Worm (Caenorhabditis elegans): Measurements from ENCODE around the gene K12H6.10.

K12H6.10 gene

DNA sequence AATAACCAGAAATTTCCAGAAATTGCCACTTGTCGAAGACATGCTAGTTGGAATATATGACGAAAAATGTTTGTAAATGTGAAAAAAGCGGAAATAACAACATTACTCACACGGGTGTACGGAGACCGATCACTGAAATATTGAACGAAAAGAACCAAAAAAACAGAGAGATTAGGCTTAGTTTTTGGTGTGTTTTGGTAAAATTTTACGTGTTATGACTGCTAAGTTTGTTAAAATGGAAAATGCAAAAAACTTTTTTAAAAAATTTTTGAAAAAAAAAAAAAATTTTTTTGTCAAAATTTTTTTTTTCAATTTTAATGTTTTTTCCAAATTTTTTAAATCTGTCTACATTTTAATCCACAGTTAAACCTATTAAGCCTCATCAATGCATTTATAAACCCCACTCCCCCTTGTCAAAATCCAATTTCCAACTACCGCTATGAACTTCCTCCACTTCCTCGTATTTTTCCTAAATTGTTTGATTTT, at the start of gene K12H6.10, which contains the start of gene fut-4:
Gene K12H6.10, plus strand, starts transcription at position 436 of the 486 bp plus-strand sequence.
Gene fut-4, minus strand, starts transcription at position 101 of the 486 bp plus-strand sequence.
- no peak for TF ChIP-seq W03F9.2 (tag; optimal IDR thresholded peaks at IDR 0.05)
- no peak for TF ChIP-seq him-1 (tag; optimal IDR thresholded peaks at IDR 0.05)
- no peak for TF ChIP-seq dao-5 (tag; optimal IDR thresholded peaks at IDR 0.05)

- TF ChIP-seq W03F9.2 (tag; optimal IDR thresholded peaks at IDR 0.05) (no peak), dao-5 (tag; optimal IDR thresholded peaks at IDR 0.05) (no peak), him-1 (tag; optimal IDR thresholded peaks at IDR 0.05) (no peak)
Measured at ce11 chrII:2773534-2773933, 49.1 kb upstream of the K12H6.10 start, which contains the start of gene sdz-9. Gene sdz-9 (minus strand): TSS chrII:2773634.

- TF ChIP-seq W03F9.2 (tag; optimal IDR thresholded peaks at IDR 0.05): no peak
- TF ChIP-seq him-1 (tag; optimal IDR thresholded peaks at IDR 0.05): no peak
- no peak for TF ChIP-seq dao-5 (tag; optimal IDR thresholded peaks at IDR 0.05)
Measured at ce11 chrII:2774904-2775303, 47.8 kb upstream of the K12H6.10 start, which contains the start of gene fbxb-111. Gene fbxb-111 (minus strand): TSS chrII:2775004.

DNA sequence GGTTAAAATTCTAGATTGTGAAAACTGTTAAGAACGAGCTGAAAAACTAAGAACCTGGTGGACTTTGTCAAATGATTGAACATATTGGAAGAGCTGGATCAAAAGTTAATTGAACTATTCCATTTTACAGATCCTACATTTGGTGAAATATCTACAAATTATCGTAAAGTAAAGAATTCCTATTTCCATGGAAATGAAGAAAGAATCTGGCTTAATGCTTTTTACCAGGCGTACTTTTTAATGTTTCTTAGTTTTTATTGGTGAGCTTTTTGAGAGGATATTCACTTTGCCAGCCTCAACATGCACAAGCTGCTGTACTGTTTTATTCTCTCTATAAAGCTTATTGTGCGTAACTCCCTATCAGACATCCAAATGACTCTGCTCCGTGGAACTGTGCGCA, 44.8 kb upstream of the K12H6.10 start, which contains the start of gene F08D12.4:
Gene F08D12.4, plus strand, starts transcription at position 301 of the 400 bp plus-strand sequence.
- no peak for TF ChIP-seq W03F9.2 (tag; optimal IDR thresholded peaks at IDR 0.05)
- TF ChIP-seq him-1 (tag; optimal IDR thresholded peaks at IDR 0.05): no peak
- TF ChIP-seq dao-5 (tag; optimal IDR thresholded peaks at IDR 0.05): no peak

ce11 chrII:2779253-2779652, 43.4 kb upstream of the K12H6.10 start, which contains the start of gene F08D12.3:
Gene F08D12.3 (plus strand): TSS chrII:2779553.
- TF ChIP-seq W03F9.2 (tag; optimal IDR thresholded peaks at IDR 0.05) (no peak), him-1 (tag; optimal IDR thresholded peaks at IDR 0.05) (no peak), dao-5 (tag; optimal IDR thresholded peaks at IDR 0.05) (no peak)

DNA sequence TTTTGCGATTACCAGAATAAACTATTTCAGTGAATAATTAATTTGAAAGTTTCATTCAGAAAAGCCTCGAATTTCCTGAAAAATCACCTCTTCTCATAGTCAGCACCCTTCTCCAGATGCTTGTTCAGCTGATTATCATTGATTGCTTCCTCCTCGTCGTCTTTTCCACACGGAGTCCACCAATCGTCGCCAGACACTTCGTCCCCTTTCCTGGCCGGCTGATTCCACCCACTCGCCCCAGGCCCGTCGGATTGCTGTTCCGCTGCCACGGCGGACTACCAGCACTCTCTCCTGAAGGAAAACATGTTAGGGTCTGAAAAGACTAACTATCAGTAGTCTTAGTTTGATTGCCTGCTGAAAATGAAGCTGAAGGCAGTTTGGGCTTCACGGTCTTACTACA, 41.9 kb upstream of the K12H6.10 start:
- TF ChIP-seq him-1 (tag; optimal IDR thresholded peaks at IDR 0.05) (no peak), dao-5 (tag; optimal IDR thresholded peaks at IDR 0.05) (no peak), W03F9.2 (tag; optimal IDR thresholded peaks at IDR 0.05) (no peak)

- TF ChIP-seq dao-5 (tag; optimal IDR thresholded peaks at IDR 0.05) (no peak), him-1 (tag; optimal IDR thresholded peaks at IDR 0.05) (no peak), W03F9.2 (tag; optimal IDR thresholded peaks at IDR 0.05) (no peak)
Measured at ce11 chrII:2781355-2781754, 41.3 kb upstream of the K12H6.10 start, which contains the start of gene F08D12.2. Gene F08D12.2 (plus strand): TSS chrII:2781655.

ce11 chrII:2783380-2783779, 39.3 kb upstream of the K12H6.10 start:
- TF ChIP-seq dao-5 (tag; optimal IDR thresholded peaks at IDR 0.05): no peak
- no peak for TF ChIP-seq him-1 (tag; optimal IDR thresholded peaks at IDR 0.05)
- no peak for TF ChIP-seq W03F9.2 (tag; optimal IDR thresholded peaks at IDR 0.05)

ce11 chrII:2785787-2786186, 36.9 kb upstream of the K12H6.10 start:
- no peak for TF ChIP-seq W03F9.2 (tag; optimal IDR thresholded peaks at IDR 0.05)
- TF ChIP-seq him-1 (tag; optimal IDR thresholded peaks at IDR 0.05): no peak
- TF ChIP-seq dao-5 (tag; optimal IDR thresholded peaks at IDR 0.05): no peak

- TF ChIP-seq him-1 (tag; optimal IDR thresholded peaks at IDR 0.05) (no peak), W03F9.2 (tag; optimal IDR thresholded peaks at IDR 0.05) (no peak), dao-5 (tag; optimal IDR thresholded peaks at IDR 0.05) (no peak)
Measured at ce11 chrII:2787031-2787512, 35.6 kb upstream of the K12H6.10 start, which contains the start of the genes F08D12.12 and srpa-72. Gene F08D12.12 (minus strand): TSS chrII:2787081. Gene srpa-72 (plus strand): TSS chrII:2787481.

DNA sequence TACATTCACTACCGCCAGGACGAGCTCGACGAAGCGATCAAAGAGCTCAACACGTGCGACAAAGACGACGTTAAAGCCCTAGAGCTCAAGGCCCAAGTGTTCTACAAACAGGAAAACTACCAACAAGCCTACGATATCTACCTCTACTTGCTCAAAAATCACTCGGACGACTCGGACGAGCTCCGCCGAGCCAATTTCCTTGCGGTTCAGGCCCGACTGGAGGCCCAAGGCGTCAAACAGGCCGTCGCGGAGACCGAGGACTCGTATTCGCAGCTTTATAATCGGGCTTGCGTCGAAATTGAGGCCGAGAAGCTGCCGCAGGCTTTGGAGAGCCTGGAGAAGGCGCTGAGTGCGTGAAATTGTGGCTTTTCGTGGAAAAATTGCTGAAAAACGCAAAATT, 34.8 kb upstream of the K12H6.10 start:
- TF ChIP-seq dao-5 (tag; optimal IDR thresholded peaks at IDR 0.05) (no peak), W03F9.2 (tag; optimal IDR thresholded peaks at IDR 0.05) (no peak), him-1 (tag; optimal IDR thresholded peaks at IDR 0.05) (no peak)

DNA sequence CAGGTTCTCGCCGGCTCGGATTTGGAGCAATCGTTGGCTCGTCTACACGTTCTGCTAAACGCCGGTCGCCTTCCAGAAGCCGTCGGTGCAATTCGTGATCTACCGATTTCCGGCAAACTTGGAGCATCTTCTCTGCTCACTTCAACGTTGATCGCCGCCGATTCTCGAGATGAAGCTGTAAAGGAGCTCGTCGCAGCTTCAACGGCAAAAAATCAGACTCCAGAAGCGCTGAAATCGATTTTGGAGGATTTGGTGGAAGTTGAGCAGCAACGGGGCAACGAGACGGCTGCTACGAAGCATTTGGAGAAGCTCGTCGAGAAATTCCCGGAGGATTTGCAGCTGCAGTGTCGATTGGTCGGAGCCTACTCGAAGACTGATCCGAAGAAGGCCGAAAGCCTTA, 31.0 kb upstream of the K12H6.10 start:
- TF ChIP-seq him-1 (tag; optimal IDR thresholded peaks at IDR 0.05) (no peak), W03F9.2 (tag; optimal IDR thresholded peaks at IDR 0.05) (no peak), dao-5 (tag; optimal IDR thresholded peaks at IDR 0.05) (no peak)

ce11 chrII:2795413-2795812, 27.3 kb upstream of the K12H6.10 start:
- TF ChIP-seq him-1 (tag; optimal IDR thresholded peaks at IDR 0.05) (no peak), W03F9.2 (tag; optimal IDR thresholded peaks at IDR 0.05) (no peak), dao-5 (tag; optimal IDR thresholded peaks at IDR 0.05) (no peak)

- TF ChIP-seq W03F9.2 (tag; optimal IDR thresholded peaks at IDR 0.05): no peak
- TF ChIP-seq dao-5 (tag; optimal IDR thresholded peaks at IDR 0.05): no peak
Measured at ce11 chrII:2796431-2796830, 26.2 kb upstream of the K12H6.10 start.

- TF ChIP-seq dao-5 (tag; optimal IDR thresholded peaks at IDR 0.05) (no peak), W03F9.2 (tag; optimal IDR thresholded peaks at IDR 0.05) (no peak), him-1 (tag; optimal IDR thresholded peaks at IDR 0.05) (no peak)
Measured at ce11 chrII:2797951-2798350, 24.7 kb upstream of the K12H6.10 start.
